Worm (Caenorhabditis elegans) whole organism, L3 larva: ENCODE measurements around the gene cct-6.

Experiments used
- R02D3.7 ChIP-seq: fragments of 150-350 bp; optimal IDR thresholded peaks from 2 replicates; lab custom pipeline; 2014; ENCODE audit warnings: missing biosample characterization, missing genetic modification characterization
- ceh-82 ChIP-seq: fragments of 150-350 bp; optimal IDR thresholded peaks from 2 replicates; lab custom pipeline; 2014; ENCODE audit warnings: missing biosample characterization, missing genetic modification characterization
- ceh-9 ChIP-seq: sonication (generic microtip); optimal IDR thresholded peaks from 2 replicates; lab custom pipeline; 2018; ENCODE audit warnings: missing biosample characterization, missing genetic modification characterization
- nfya-1 ChIP-seq: sonication (generic microtip); optimal IDR thresholded peaks from 2 replicates; lab custom pipeline; 2017; ENCODE audit warnings: missing genetic modification characterization, mild to moderate bottlenecking, missing compliant biosample characterization, antibody characterized with exemption, moderate library complexity; ENCODE audit not compliant: insufficient read depth
- nhr-237 ChIP-seq: fragments of 150-350 bp; optimal IDR thresholded peaks from 2 replicates; lab custom pipeline; 2014; ENCODE audit warnings: missing biosample characterization, missing genetic modification characterization
- nhr-76 ChIP-seq: fragments of 150-350 bp; sonication (generic microtip); optimal IDR thresholded peaks from 5 replicates; lab custom pipeline; 2014; ENCODE audit warnings: missing biosample characterization, missing genetic modification characterization
- nhr-77 ChIP-seq: fragments of 150-350 bp; optimal IDR thresholded peaks from 2 replicates; lab custom pipeline; 2014; ENCODE audit warnings: missing biosample characterization, missing genetic modification characterization
- pha-4 ChIP-seq: fragments of 150-350 bp; optimal IDR thresholded peaks from 2 replicates; lab custom pipeline; 2014; ENCODE audit warnings: missing biosample characterization, missing genetic modification reagents, missing genetic modification characterization

- TF ChIP-seq pha-4 (tag; lab: Kevin White, UChicago): no peak
- no peak for TF ChIP-seq ceh-82 (tag; lab: Kevin White, UChicago)
- TF ChIP-seq R02D3.7: no peak
- no peak for TF ChIP-seq ceh-9 (tag; lab: Kevin White, UChicago)
- TF ChIP-seq nhr-77: no peak
- no peak for TF ChIP-seq nhr-237
- TF ChIP-seq nhr-76 (tag; lab: Kevin White, UChicago): no peak
- no peak for TF ChIP-seq nfya-1 (tag; lab: Kevin White, UChicago)
Observed at ce11 chrIII:5832442-5832841, 23.0 kb downstream of the cct-6 start.
